Fruit fly (Drosophila melanogaster) whole organism, prepupa: ENCODE measurements around the gene CG32591.

ENCODE experiments used
- CG10631 ChIP-seq: fragments of 200-800 bp; sonication (Bioruptor generic); optimal IDR thresholded peaks from 2 replicates; lab custom pipeline; 2016; ENCODE audit warnings: missing biosample characterization, missing genetic modification characterization
- CG11762 ChIP-seq: fragments of 200-800 bp; sonication (Bioruptor generic); optimal IDR thresholded peaks from 3 replicates; lab custom pipeline; 2016; ENCODE audit warnings: missing biosample characterization, missing genetic modification characterization; ENCODE audit not compliant: insufficient read depth
- Gug ChIP-seq: fragments of 200-800 bp; sonication (Bioruptor generic); IDR thresholded peaks from 2 replicates; pipeline ENCODE4 v1.3.6; 2022; ENCODE audit warnings: missing biosample characterization, missing genetic modification characterization
- Sox14 ChIP-seq: fragments of 200-800 bp; sonication (Bioruptor generic); optimal IDR thresholded peaks from 3 replicates; lab custom pipeline; 2016; ENCODE audit warnings: missing biosample characterization, missing genetic modification characterization
- dac ChIP-seq: fragments of 200-800 bp; sonication (Bioruptor generic); optimal IDR thresholded peaks from 2 replicates; lab custom pipeline; 2017; ENCODE audit warnings: missing biosample characterization, mild to moderate bottlenecking, missing genetic modification characterization
- fkh ChIP-seq: fragments of 200-800 bp; sonication (Bioruptor generic); optimal IDR thresholded peaks from 3 replicates; lab custom pipeline; 2017; ENCODE audit warnings: missing biosample characterization, mild to moderate bottlenecking, missing genetic modification characterization, moderate library complexity
- pdm3 ChIP-seq: fragments of 200-800 bp; sonication (Bioruptor generic); optimal IDR thresholded peaks from 3 replicates; lab custom pipeline; 2016; ENCODE audit warnings: missing biosample characterization, missing genetic modification characterization
- topi ChIP-seq: fragments of 200-800 bp; sonication (Bioruptor generic); optimal IDR thresholded peaks from 3 replicates; lab custom pipeline; 2016; ENCODE audit warnings: missing biosample characterization, missing genetic modification characterization

DNA sequence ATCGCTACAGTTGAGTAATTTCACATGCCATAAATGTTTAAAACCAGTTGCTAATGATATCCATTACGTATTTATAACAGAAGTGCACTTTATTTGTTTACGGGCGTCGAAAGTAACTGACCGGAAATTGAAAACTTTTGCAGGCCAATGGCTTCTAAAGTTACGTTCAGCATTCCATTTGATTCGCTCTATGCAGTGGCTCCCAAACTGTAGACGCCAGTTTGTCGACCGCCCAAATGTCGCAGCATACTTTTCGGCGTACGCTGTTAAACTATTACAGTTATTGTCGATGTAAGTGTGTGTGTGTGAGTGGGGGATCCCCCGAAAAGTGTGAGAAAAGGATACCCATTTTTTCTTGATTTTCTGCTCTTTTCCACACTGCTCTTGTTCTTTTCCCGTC, 32.1 kb upstream of the CG32591 start:
- no peak for TF ChIP-seq CG11762 (GFP tag; lab: Kevin White, UChicago)
- no peak for TF ChIP-seq fkh (GFP tag; lab: Kevin White, UChicago)
- no peak for TF ChIP-seq Gug
- TF ChIP-seq topi (GFP tag; lab: Kevin White, UChicago), result no peak
- no peak for TF ChIP-seq pdm3
- TF ChIP-seq Sox14 (GFP tag; lab: Kevin White, UChicago), result no peak
- TF ChIP-seq dac (GFP tag; lab: Kevin White, UChicago), result no peak
- no peak for TF ChIP-seq CG10631 (GFP tag; lab: Kevin White, UChicago)
